Worm (Caenorhabditis elegans): ENCODE results near the gene mam-4.

ce11 chrV:11271051-11271450 lies 23.1 kb downstream of the mam-4 start, which contains the start of gene clec-222:
- TF ChIP-seq jun-1 (tag; optimal IDR thresholded peaks at IDR 0.05) (no peak), lin-39 (tag; optimal IDR thresholded peaks at IDR 0.05) (no peak), lin-15B (tag; optimal IDR thresholded peaks at IDR 0.05) (no peak), lin-13 (GFP tag; optimal IDR thresholded peaks at IDR 0.05) (no peak), nhr-11 (tag; optimal IDR thresholded peaks at IDR 0.05) (no peak), ces-1 (GFP tag; optimal IDR thresholded peaks at IDR 0.05) (no peak), pag-3 (tag; optimal IDR thresholded peaks at IDR 0.05; ENCODE audit: borderline replicate concordance, insufficient read depth) (no peak), nhr-71 (tag; optimal IDR thresholded peaks at IDR 0.05) (no peak), rnt-1 (tag; optimal IDR thresholded peaks at IDR 0.05) (no peak)

Measured in whole organism, L1 larva.